Worm (Caenorhabditis elegans) whole organism, L4 larva: Measurements from ENCODE around the gene cyp-25A1.

Experiments
- D1046.2 ChIP-seq: fragments of 200-800 bp; sonication (Bioruptor generic); IDR thresholded peaks from 2 replicates; pipeline ENCODE4 v1.3.6; 2022; ENCODE audit warnings: missing genetic modification characterization, missing compliant biosample characterization
- F37D6.2 ChIP-seq: sonication (generic microtip); optimal IDR thresholded peaks from 2 replicates; lab custom pipeline; 2016; ENCODE audit warnings: mild to moderate bottlenecking, missing genetic modification characterization, missing compliant biosample characterization
- Y105C5A.15 ChIP-seq: fragments of 200-800 bp; sonication (Bioruptor generic); IDR thresholded peaks from 2 replicates; pipeline ENCODE4 v1.3.6; 2022; ENCODE audit warnings: missing genetic modification characterization, missing compliant biosample characterization
- Y48G9A.11 ChIP-seq: fragments of 200-800 bp; sonication (Bioruptor generic); IDR thresholded peaks from 2 replicates; pipeline ENCODE4 v1.3.6; 2022; ENCODE audit warnings: missing genetic modification reagents, missing genetic modification characterization, missing compliant biosample characterization
- ZK337.2 ChIP-seq: fragments of 200-800 bp; sonication (Bioruptor generic); IDR thresholded peaks from 2 replicates; pipeline ENCODE4 v1.3.6; 2022; ENCODE audit warnings: missing genetic modification reagents, missing genetic modification characterization, missing compliant biosample characterization
- ama-1 ChIP-seq: fragments of 150-350 bp; optimal IDR thresholded peaks from 2 replicates; lab custom pipeline; 2014; ENCODE audit warnings: inconsistent platforms, mixed read lengths
- attf-4 ChIP-seq: sonication (generic microtip); optimal IDR thresholded peaks from 3 replicates; lab custom pipeline; 2017; ENCODE audit warnings: missing biosample characterization, missing genetic modification characterization
- ceh-28 ChIP-seq: fragments of 150-350 bp; optimal IDR thresholded peaks from 2 replicates; lab custom pipeline; 2014; ENCODE audit warnings: missing biosample characterization, missing genetic modification reagents, missing genetic modification characterization
- ceh-32 ChIP-seq: sonication (generic microtip); optimal IDR thresholded peaks from 2 replicates; lab custom pipeline; 2016; ENCODE audit warnings: mild to moderate bottlenecking, missing genetic modification characterization, missing compliant biosample characterization; ENCODE audit not compliant: poor library complexity
- ceh-44 ChIP-seq: fragments of 200-800 bp; sonication (Bioruptor generic); IDR thresholded peaks from 2 replicates; pipeline ENCODE4 v1.3.6; 2022; ENCODE audit warnings: missing genetic modification reagents, missing genetic modification characterization, missing compliant biosample characterization
- ceh-62 ChIP-seq: sonication (generic microtip); optimal IDR thresholded peaks from 2 replicates; lab custom pipeline; 2017; ENCODE audit warnings: missing biosample characterization, missing genetic modification characterization
- ces-1 ChIP-seq: fragments of 150-350 bp; sonication (generic microtip); optimal IDR thresholded peaks from 4 replicates; lab custom pipeline; 2014; ENCODE audit warnings: missing biosample characterization, missing genetic modification reagents, missing genetic modification characterization
- cey-2 ChIP-seq: sonication (generic microtip); optimal IDR thresholded peaks from 3 replicates; lab custom pipeline; 2017; ENCODE audit warnings: missing genetic modification characterization, mild to moderate bottlenecking, missing compliant biosample characterization, antibody characterized with exemption, borderline replicate concordance; ENCODE audit not compliant: insufficient read depth
- ctbp-1 ChIP-seq: fragments of 200-800 bp; sonication (Bioruptor generic); IDR thresholded peaks from 2 replicates; pipeline ENCODE4 v1.3.6; 2022; ENCODE audit warnings: missing genetic modification reagents, missing genetic modification characterization, missing compliant biosample characterization
- daf-12 ChIP-seq: fragments of 150-350 bp; optimal IDR thresholded peaks from 2 replicates; lab custom pipeline; 2014; ENCODE audit warnings: missing biosample characterization, missing genetic modification reagents, missing genetic modification characterization
- daf-16 ChIP-seq, 3 experiments: sonication (generic microtip); optimal IDR thresholded peaks; 2 replicates each; lab custom pipeline; 2016 to 2017; ENCODE audit warnings: missing genetic modification characterization in 3 of 3, missing genetic modification reagents in 3 of 3, mild to moderate bottlenecking in 2 of 3, missing compliant biosample characterization in 2 of 3, missing biosample characterization in 1 of 3, moderate library complexity in 1 of 3
- daf-8 ChIP-seq: fragments of 200-800 bp; sonication (Bioruptor generic); IDR thresholded peaks from 2 replicates; pipeline ENCODE4 v1.3.6; 2022; ENCODE audit warnings: missing genetic modification characterization, missing compliant biosample characterization
- dmd-6 ChIP-seq: fragments of 200-800 bp; sonication (Bioruptor generic); IDR thresholded peaks from 2 replicates; pipeline ENCODE4 v1.3.6; 2022; ENCODE audit warnings: missing genetic modification reagents, missing genetic modification characterization, missing compliant biosample characterization
- dpl-1 ChIP-seq: fragments of 150-350 bp; optimal IDR thresholded peaks from 2 replicates; lab custom pipeline; 2014; ENCODE audit warnings: missing biosample characterization, missing genetic modification reagents, missing genetic modification characterization
- duxl-1 ChIP-seq: sonication (generic microtip); optimal IDR thresholded peaks from 2 replicates; lab custom pipeline; 2016; ENCODE audit warnings: mild to moderate bottlenecking, missing genetic modification characterization, moderate library complexity, missing compliant biosample characterization; ENCODE audit not compliant: poor library complexity
- egl-27 ChIP-seq: sonication (generic microtip); optimal IDR thresholded peaks from 3 replicates; lab custom pipeline; 2017; ENCODE audit warnings: missing biosample characterization, missing genetic modification reagents, missing genetic modification characterization
- fkh-10 ChIP-seq: fragments of 150-350 bp; optimal IDR thresholded peaks from 2 replicates; lab custom pipeline; 2014; ENCODE audit warnings: missing biosample characterization, missing genetic modification reagents, missing genetic modification characterization
- fos-1 ChIP-seq: fragments of 150-350 bp; optimal IDR thresholded peaks from 2 replicates; lab custom pipeline; 2014; ENCODE audit warnings: missing biosample characterization, missing genetic modification characterization
- gei-8 ChIP-seq: fragments of 200-800 bp; sonication (Bioruptor generic); optimal IDR thresholded peaks from 2 replicates; lab custom pipeline; 2018; ENCODE audit warnings: mild to moderate bottlenecking, missing genetic modification characterization, missing compliant biosample characterization
- hlh-30 ChIP-seq: sonication (generic microtip); optimal IDR thresholded peaks from 2 replicates; lab custom pipeline; 2017; ENCODE audit warnings: antibody characterized with exemption, mild to moderate bottlenecking, missing genetic modification characterization, missing compliant biosample characterization; ENCODE audit not compliant: insufficient read depth
- jun-1 ChIP-seq: fragments of 150-350 bp; optimal IDR thresholded peaks from 2 replicates; lab custom pipeline; 2014; ENCODE audit warnings: missing biosample characterization, missing genetic modification reagents, missing genetic modification characterization
- lin-38 ChIP-seq: fragments of 200-800 bp; sonication (Bioruptor generic); IDR thresholded peaks from 2 replicates; pipeline ENCODE4 v1.3.6; 2022; ENCODE audit warnings: missing genetic modification reagents, missing genetic modification characterization, missing compliant biosample characterization
- lin-39 ChIP-seq: fragments of 150-350 bp; optimal IDR thresholded peaks from 2 replicates; lab custom pipeline; 2014; ENCODE audit warnings: missing biosample characterization, missing genetic modification reagents, missing genetic modification characterization
- lir-3 ChIP-seq: sonication (generic microtip); optimal IDR thresholded peaks from 2 replicates; lab custom pipeline; 2016; ENCODE audit warnings: mild to moderate bottlenecking, missing genetic modification characterization, missing compliant biosample characterization
- lsy-2 ChIP-seq, 2 experiments: fragments of 150-350 bp in 1 of 2; sonication (generic microtip) in 1 of 2; optimal IDR thresholded peaks; 2 replicates each; lab custom pipeline; 2014 to 2017; ENCODE audit warnings: missing biosample characterization in 2 of 2, missing genetic modification characterization in 2 of 2
- madf-5 ChIP-seq, 2 experiments: fragments of 200-800 bp; sonication (Bioruptor generic); IDR thresholded peaks; 2 replicates each; pipeline ENCODE4 v1.3.6; 2022; ENCODE audit warnings: missing compliant biosample characterization in 2 of 2, missing genetic modification characterization in 2 of 2
- mxl-2 ChIP-seq: fragments of 200-800 bp; sonication (Bioruptor generic); conservative IDR thresholded peaks from 2 replicates; pipeline ENCODE4 v1.3.6; 2022; ENCODE audit warnings: missing genetic modification reagents, missing genetic modification characterization, missing compliant biosample characterization
- nhr-111 ChIP-seq: fragments of 200-800 bp; sonication (Bioruptor generic); optimal IDR thresholded peaks from 2 replicates; lab custom pipeline; 2018; ENCODE audit warnings: mild to moderate bottlenecking, missing genetic modification characterization, missing compliant biosample characterization
- nhr-41 ChIP-seq: fragments of 200-800 bp; sonication (Bioruptor generic); IDR thresholded peaks from 2 replicates; pipeline ENCODE4 v1.3.6; 2022; ENCODE audit warnings: missing genetic modification reagents, missing genetic modification characterization, missing compliant biosample characterization
- nhr-42 ChIP-seq: fragments of 200-800 bp; sonication (Bioruptor generic); IDR thresholded peaks from 2 replicates; pipeline ENCODE4 v1.3.6; 2022; ENCODE audit warnings: missing genetic modification characterization, missing compliant biosample characterization
- nhr-48 ChIP-seq: sonication (generic microtip); optimal IDR thresholded peaks from 2 replicates; lab custom pipeline; 2016; ENCODE audit warnings: mild to moderate bottlenecking, missing genetic modification characterization, missing compliant biosample characterization
- nhr-6 ChIP-seq: fragments of 150-350 bp; optimal IDR thresholded peaks from 2 replicates; lab custom pipeline; 2014; ENCODE audit warnings: missing biosample characterization, missing genetic modification characterization
- nhr-76 ChIP-seq: fragments of 150-350 bp; optimal IDR thresholded peaks from 2 replicates; lab custom pipeline; 2014; ENCODE audit warnings: missing biosample characterization, missing genetic modification characterization
- nhr-77 ChIP-seq: fragments of 150-350 bp; optimal IDR thresholded peaks from 2 replicates; lab custom pipeline; 2014; ENCODE audit warnings: missing biosample characterization, missing genetic modification characterization
- pha-4 ChIP-seq, 2 experiments: fragments of 150-350 bp in 1 of 2; fragments of 200-800 bp in 1 of 2; sonication (Bioruptor generic) in 1 of 2; IDR thresholded peaks in 1 of 2; optimal IDR thresholded peaks in 1 of 2; 2 replicates each; pipeline versions ENCODE4 v1.3.6 to Lab custom; 2014 to 2022; ENCODE audit warnings: missing genetic modification characterization in 2 of 2, missing genetic modification reagents in 2 of 2, missing biosample characterization in 1 of 2, missing compliant biosample characterization in 1 of 2
- pqm-1 ChIP-seq: sonication (generic microtip); optimal IDR thresholded peaks from 2 replicates; lab custom pipeline; 2017; ENCODE audit warnings: missing biosample characterization, missing genetic modification characterization
- rbr-2 ChIP-seq: sonication (generic microtip); optimal IDR thresholded peaks from 2 replicates; lab custom pipeline; 2016; ENCODE audit warnings: missing genotype, missing genetic modification characterization, missing compliant biosample characterization
- sdz-12 ChIP-seq: fragments of 200-800 bp; sonication (Bioruptor generic); optimal IDR thresholded peaks from 2 replicates; lab custom pipeline; 2018; ENCODE audit warnings: mild to moderate bottlenecking, missing genetic modification characterization, missing compliant biosample characterization
- set-16 ChIP-seq: fragments of 200-800 bp; sonication (Bioruptor generic); IDR thresholded peaks from 2 replicates; pipeline ENCODE4 v1.3.6; 2022; ENCODE audit warnings: missing genetic modification reagents, missing genetic modification characterization, missing compliant biosample characterization
- snpc-4 ChIP-seq: fragments of 150-350 bp; optimal IDR thresholded peaks from 2 replicates; lab custom pipeline; 2014; ENCODE audit warnings: missing biosample characterization, missing genetic modification characterization
- tag-97 ChIP-seq: fragments of 200-800 bp; sonication (Bioruptor generic); IDR thresholded peaks from 2 replicates; pipeline ENCODE4 v1.3.6; 2022; ENCODE audit warnings: missing genetic modification characterization, missing compliant biosample characterization
- tra-1 ChIP-seq: fragments of 200-800 bp; sonication (Bioruptor generic); IDR thresholded peaks from 2 replicates; pipeline ENCODE4 v1.3.6; 2022; ENCODE audit warnings: missing genetic modification reagents, missing genetic modification characterization, missing compliant biosample characterization
- vab-7 ChIP-seq: fragments of 200-800 bp; sonication (Bioruptor generic); IDR thresholded peaks from 2 replicates; pipeline ENCODE4 v1.3.6; 2022; ENCODE audit warnings: missing genetic modification reagents, missing genetic modification characterization, missing compliant biosample characterization
- zag-1 ChIP-seq: fragments of 150-350 bp; optimal IDR thresholded peaks from 2 replicates; lab custom pipeline; 2014; ENCODE audit warnings: missing biosample characterization, missing genetic modification characterization
- zfp-2 ChIP-seq: sonication (generic microtip); optimal IDR thresholded peaks from 2 replicates; lab custom pipeline; 2016; ENCODE audit warnings: mild to moderate bottlenecking, missing genetic modification characterization, missing compliant biosample characterization
- zip-2 ChIP-seq: fragments of 150-350 bp; optimal IDR thresholded peaks from 2 replicates; lab custom pipeline; 2014; ENCODE audit warnings: missing biosample characterization, missing genetic modification characterization

The cyp-25A1 gene

ce11 chrIII:3786427-3786935 is 45.9 kb upstream of the cyp-25A1 start, which contains the start of gene acy-3 (continued):
- peak in 1 of 2 experiments; percentile 57 for TF ChIP-seq daf-16 (GFP tag; optimal IDR thresholded peaks at IDR 0.05; lab: Kevin White, UChicago)
- peak; percentile 32 for TF ChIP-seq daf-16 (tag; optimal IDR thresholded peaks at IDR 0.05; lab: Kevin White, UChicago)
- TF ChIP-seq F37D6.2 (tag; lab: Kevin White, UChicago) = no peak
- TF ChIP-seq nhr-111 (GFP tag; lab: Kevin White, UChicago) = no peak
- TF ChIP-seq lin-38 (GFP tag; lab: Robert Waterston, UW) = no peak
- peak; percentile 27 for TF ChIP-seq dpl-1
- no peak for TF ChIP-seq tag-97 (GFP tag; lab: Robert Waterston, UW)
- no peak for TF ChIP-seq Y48G9A.11 (GFP tag; lab: Robert Waterston, UW)
- no peak for TF ChIP-seq cey-2 (tag; lab: Kevin White, UChicago)
- TF ChIP-seq snpc-4 (tag; lab: Kevin White, UChicago) = no peak
- no peak for TF ChIP-seq nhr-6 (tag; lab: Kevin White, UChicago)
- TF ChIP-seq ceh-28 (tag; lab: Kevin White, UChicago) = no peak
- TF ChIP-seq nhr-42 (GFP tag; lab: Robert Waterston, UW) = no peak
- peak; percentile 17 to 45 for TF ChIP-seq lsy-2 (tag; optimal IDR thresholded peaks at IDR 0.05; lab: Kevin White, UChicago)
- no peak for TF ChIP-seq zfp-2 (tag; lab: Kevin White, UChicago)
- no peak for TF ChIP-seq daf-12 (tag; lab: Kevin White, UChicago)
- peak; percentile 66 for TF ChIP-seq duxl-1 (tag; lab: Kevin White, UChicago)
- no peak for TF ChIP-seq ceh-32 (tag; lab: Kevin White, UChicago)
- TF ChIP-seq mxl-2 (GFP tag; lab: Robert Waterston, UW) = no peak
- TF ChIP-seq vab-7 (GFP tag; lab: Robert Waterston, UW) = no peak
- TF ChIP-seq lir-3 (tag; lab: Kevin White, UChicago) = no peak
- TF ChIP-seq zip-2 = no peak
- TF ChIP-seq set-16 (GFP tag; lab: Robert Waterston, UW) = peak; percentile 42
- TF ChIP-seq nhr-48 (tag; lab: Kevin White, UChicago) = peak; percentile 49
- TF ChIP-seq madf-5 (GFP tag; IDR thresholded peaks at IDR 0.05; lab: Robert Waterston, UW) = no peak
- no peak for TF ChIP-seq tra-1 (GFP tag; lab: Robert Waterston, UW)
- TF ChIP-seq pqm-1 (tag; lab: Kevin White, UChicago) = peak; percentile 11
- no peak for TF ChIP-seq sdz-12 (GFP tag; lab: Kevin White, UChicago)
- no peak for TF ChIP-seq ama-1
- no peak for TF ChIP-seq ceh-62 (tag; lab: Kevin White, UChicago)
- peak; percentile 47; the same call in 1 of the 2 replicates for TF ChIP-seq nhr-41
- no peak for TF ChIP-seq jun-1 (tag; lab: Kevin White, UChicago)
- TF ChIP-seq egl-27 (tag; lab: Kevin White, UChicago) = no peak
- TF ChIP-seq dmd-6 (GFP tag; lab: Robert Waterston, UW) = peak; percentile 28; the same call in 1 of the 2 replicates
- TF ChIP-seq lin-39 (tag; lab: Kevin White, UChicago) = no peak
- TF ChIP-seq hlh-30 (tag; lab: Kevin White, UChicago) = peak; percentile 73
- TF ChIP-seq Y105C5A.15 = no peak
- TF ChIP-seq ceh-44 (GFP tag; lab: Robert Waterston, UW) = no peak
- no peak for TF ChIP-seq ctbp-1 (GFP tag; lab: Robert Waterston, UW)
- no peak for TF ChIP-seq fos-1 (tag; lab: Kevin White, UChicago)
- TF ChIP-seq gei-8 (GFP tag; lab: Kevin White, UChicago) = no peak
- TF ChIP-seq D1046.2 = no peak
- peak; percentile 46 for TF ChIP-seq rbr-2 (tag; lab: Kevin White, UChicago)
- no peak for TF ChIP-seq zag-1 (tag; lab: Kevin White, UChicago)
- TF ChIP-seq daf-8 = no peak
- TF ChIP-seq attf-4 = no peak
- no peak for TF ChIP-seq ZK337.2
- TF ChIP-seq nhr-77 (tag; lab: Kevin White, UChicago) = peak; percentile 23
- no peak for TF ChIP-seq pha-4 (GFP tag; IDR thresholded peaks at IDR 0.05; lab: Robert Waterston, UW)
- no peak for TF ChIP-seq pha-4 (tag; optimal IDR thresholded peaks at IDR 0.05; lab: Kevin White, UChicago)
- no peak for TF ChIP-seq fkh-10 (GFP tag; lab: Kevin White, UChicago)
- no peak for TF ChIP-seq ces-1
- TF ChIP-seq nhr-76 (tag; lab: Kevin White, UChicago) = no peak
